Worm (Caenorhabditis elegans) whole organism, L3 larva: ENCODE measurements around the gene F44A2.3.

Experiments
- R02D3.7 ChIP-seq: fragments of 150-350 bp; optimal IDR thresholded peaks from 2 replicates; lab custom pipeline; 2014; ENCODE audit warnings: missing biosample characterization, missing genetic modification characterization
- aly-2 ChIP-seq: fragments of 150-350 bp; optimal IDR thresholded peaks from 2 replicates; lab custom pipeline; 2014; ENCODE audit warnings: missing biosample characterization, missing genetic modification characterization
- ceh-16 ChIP-seq: sonication (generic microtip); optimal IDR thresholded peaks from 2 replicates; lab custom pipeline; 2017; ENCODE audit warnings: missing biosample characterization, missing genetic modification characterization
- ceh-28 ChIP-seq: fragments of 150-350 bp; optimal IDR thresholded peaks from 2 replicates; lab custom pipeline; 2014; ENCODE audit warnings: missing biosample characterization, missing genetic modification reagents, missing genetic modification characterization
- ceh-82 ChIP-seq: fragments of 150-350 bp; optimal IDR thresholded peaks from 2 replicates; lab custom pipeline; 2014; ENCODE audit warnings: missing biosample characterization, missing genetic modification characterization
- ceh-9 ChIP-seq: sonication (generic microtip); optimal IDR thresholded peaks from 2 replicates; lab custom pipeline; 2018; ENCODE audit warnings: missing biosample characterization, missing genetic modification characterization
- daf-12 ChIP-seq: fragments of 150-350 bp; optimal IDR thresholded peaks from 2 replicates; lab custom pipeline; 2014; ENCODE audit warnings: missing biosample characterization, missing genetic modification reagents, missing genetic modification characterization
- egl-27 ChIP-seq: sonication (generic microtip); optimal IDR thresholded peaks from 4 replicates; lab custom pipeline; 2017; ENCODE audit warnings: missing biosample characterization, missing genetic modification reagents, missing genetic modification characterization
- elt-1 ChIP-seq: fragments of 150-350 bp; optimal IDR thresholded peaks from 2 replicates; lab custom pipeline; 2014; ENCODE audit warnings: missing biosample characterization, missing genetic modification characterization
- elt-2 ChIP-seq: sonication (generic microtip); optimal IDR thresholded peaks from 2 replicates; lab custom pipeline; 2016; ENCODE audit warnings: missing genetic modification reagents, mild to moderate bottlenecking, missing genetic modification characterization, missing compliant biosample characterization
- eor-1 ChIP-seq, 2 experiments: fragments of 150-350 bp; optimal IDR thresholded peaks; 2 replicates each; lab custom pipeline; 2014 to 2018; ENCODE audit warnings: missing biosample characterization in 2 of 2, missing genetic modification characterization in 2 of 2
- fkh-2 ChIP-seq: fragments of 150-350 bp; optimal IDR thresholded peaks from 2 replicates; lab custom pipeline; 2014; ENCODE audit warnings: missing biosample characterization, missing genetic modification reagents, missing genetic modification characterization
- fos-1 ChIP-seq: fragments of 150-350 bp; optimal IDR thresholded peaks from 2 replicates; lab custom pipeline; 2014; ENCODE audit warnings: missing biosample characterization, missing genetic modification characterization
- lin-15B ChIP-seq: fragments of 150-350 bp; optimal IDR thresholded peaks from 2 replicates; lab custom pipeline; 2014; ENCODE audit warnings: missing biosample characterization, missing genetic modification characterization
- lin-39 ChIP-seq: fragments of 150-350 bp; optimal IDR thresholded peaks from 2 replicates; lab custom pipeline; 2018; ENCODE audit warnings: missing biosample characterization, missing genetic modification reagents, missing genetic modification characterization
- mdl-1 ChIP-seq: fragments of 150-350 bp; optimal IDR thresholded peaks from 2 replicates; lab custom pipeline; 2014; ENCODE audit warnings: missing biosample characterization, missing genetic modification characterization
- mml-1 ChIP-seq: fragments of 150-350 bp; sonication (generic microtip); optimal IDR thresholded peaks from 3 replicates; lab custom pipeline; 2014; ENCODE audit warnings: missing biosample characterization, missing genetic modification characterization
- nfya-1 ChIP-seq: sonication (generic microtip); optimal IDR thresholded peaks from 2 replicates; lab custom pipeline; 2017; ENCODE audit warnings: missing genetic modification characterization, mild to moderate bottlenecking, missing compliant biosample characterization, antibody characterized with exemption, moderate library complexity; ENCODE audit not compliant: insufficient read depth
- nhr-11 ChIP-seq: fragments of 150-350 bp; optimal IDR thresholded peaks from 2 replicates; lab custom pipeline; 2014; ENCODE audit warnings: missing biosample characterization, missing genetic modification characterization
- nhr-12 ChIP-seq: fragments of 150-350 bp; optimal IDR thresholded peaks from 2 replicates; lab custom pipeline; 2014; ENCODE audit warnings: missing biosample characterization, missing genetic modification characterization
- nhr-23 ChIP-seq: fragments of 150-350 bp; optimal IDR thresholded peaks from 2 replicates; lab custom pipeline; 2014; ENCODE audit warnings: missing biosample characterization, missing genetic modification reagents, missing genetic modification characterization
- nhr-237 ChIP-seq: fragments of 150-350 bp; optimal IDR thresholded peaks from 2 replicates; lab custom pipeline; 2014; ENCODE audit warnings: missing biosample characterization, missing genetic modification characterization
- nhr-25 ChIP-seq: sonication (generic microtip); optimal IDR thresholded peaks from 2 replicates; lab custom pipeline; 2017; ENCODE audit warnings: missing biosample characterization, missing genetic modification characterization
- nhr-28 ChIP-seq: fragments of 150-350 bp; optimal IDR thresholded peaks from 2 replicates; lab custom pipeline; 2014; ENCODE audit warnings: missing biosample characterization, missing genetic modification characterization
- nhr-43 ChIP-seq: sonication (generic microtip); optimal IDR thresholded peaks from 2 replicates; lab custom pipeline; 2016; ENCODE audit warnings: mild to moderate bottlenecking, missing genetic modification characterization, missing compliant biosample characterization; ENCODE audit not compliant: poor library complexity, severe bottlenecking
- nhr-67 ChIP-seq: fragments of 150-350 bp; optimal IDR thresholded peaks from 2 replicates; lab custom pipeline; 2014; ENCODE audit warnings: missing biosample characterization, missing genetic modification characterization
- nhr-76 ChIP-seq: fragments of 150-350 bp; sonication (generic microtip); optimal IDR thresholded peaks from 5 replicates; lab custom pipeline; 2014; ENCODE audit warnings: missing biosample characterization, missing genetic modification characterization
- pha-4 ChIP-seq: fragments of 150-350 bp; optimal IDR thresholded peaks from 2 replicates; lab custom pipeline; 2014; ENCODE audit warnings: missing biosample characterization, missing genetic modification reagents, missing genetic modification characterization
- pqm-1 ChIP-seq: fragments of 150-350 bp; optimal IDR thresholded peaks from 2 replicates; lab custom pipeline; 2017; ENCODE audit warnings: missing biosample characterization, missing genetic modification characterization, inconsistent platforms
- sea-2 ChIP-seq: fragments of 150-350 bp; sonication (generic microtip); optimal IDR thresholded peaks from 4 replicates; lab custom pipeline; 2014; ENCODE audit warnings: missing biosample characterization, missing genetic modification reagents, missing genetic modification characterization
- snpc-4 ChIP-seq: fragments of 150-350 bp; optimal IDR thresholded peaks from 2 replicates; lab custom pipeline; 2014; ENCODE audit warnings: missing biosample characterization, missing genetic modification characterization
- tbx-2 ChIP-seq: sonication (generic microtip); optimal IDR thresholded peaks from 2 replicates; lab custom pipeline; 2016; ENCODE audit warnings: mild to moderate bottlenecking, missing genetic modification characterization, missing compliant biosample characterization
- unc-39 ChIP-seq: sonication (generic microtip); optimal IDR thresholded peaks from 4 replicates; lab custom pipeline; 2017; ENCODE audit warnings: missing biosample characterization, missing genetic modification characterization
- unc-62 ChIP-seq: fragments of 150-350 bp; sonication (generic microtip); optimal IDR thresholded peaks from 4 replicates; lab custom pipeline; 2014; ENCODE audit warnings: missing biosample characterization, missing genetic modification reagents, missing genetic modification characterization
- zag-1 ChIP-seq: fragments of 150-350 bp; optimal IDR thresholded peaks from 2 replicates; lab custom pipeline; 2014; ENCODE audit warnings: missing biosample characterization, missing genetic modification characterization
- ztf-11 ChIP-seq: fragments of 150-350 bp; optimal IDR thresholded peaks from 2 replicates; lab custom pipeline; 2014; ENCODE audit warnings: missing biosample characterization, missing genetic modification characterization
- ztf-4 ChIP-seq: fragments of 150-350 bp; optimal IDR thresholded peaks from 2 replicates; lab custom pipeline; 2014; ENCODE audit warnings: missing biosample characterization, missing genetic modification characterization

The F44A2.3 gene

DNA sequence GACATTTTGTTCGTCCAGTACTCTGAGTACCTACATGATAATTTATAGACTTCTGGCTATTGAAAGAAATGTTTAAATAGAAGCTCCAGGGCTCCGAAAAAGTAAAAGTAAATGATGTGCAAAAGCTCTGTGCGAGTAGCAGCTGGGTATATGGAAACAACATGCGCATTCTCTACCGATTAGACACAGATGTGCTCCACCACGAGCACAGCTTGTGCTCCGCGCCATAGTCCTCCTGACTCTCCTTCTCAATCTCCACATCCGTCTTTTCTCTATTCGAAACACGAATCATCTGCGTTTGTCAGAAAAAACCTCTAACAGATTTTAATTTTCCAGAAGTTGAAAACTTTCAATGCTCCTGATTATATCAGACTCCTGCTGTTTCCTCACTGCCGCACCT, 21.8 kb upstream of the F44A2.3 start:
- no peak for TF ChIP-seq egl-27 (tag; lab: Kevin White, UChicago)
- no peak for TF ChIP-seq nfya-1
- no peak for TF ChIP-seq nhr-28 (tag; lab: Kevin White, UChicago)
- TF ChIP-seq ceh-82 (tag; lab: Kevin White, UChicago), result no peak
- TF ChIP-seq R02D3.7 (tag; lab: Kevin White, UChicago), result no peak
- TF ChIP-seq fkh-2 (tag; lab: Kevin White, UChicago), result no peak
- TF ChIP-seq snpc-4 (tag; lab: Kevin White, UChicago), result no peak
- TF ChIP-seq nhr-67 (tag; lab: Kevin White, UChicago), result no peak
- no peak for TF ChIP-seq tbx-2
- TF ChIP-seq nhr-25 (tag; lab: Kevin White, UChicago), result no peak
- no peak for TF ChIP-seq elt-1 (tag; lab: Kevin White, UChicago)
- TF ChIP-seq nhr-43, result no peak
- TF ChIP-seq nhr-12, result no peak
- TF ChIP-seq ztf-11 (tag; lab: Kevin White, UChicago), result no peak
- TF ChIP-seq pqm-1 (tag; lab: Kevin White, UChicago), result no peak
- TF ChIP-seq daf-12 (tag; lab: Kevin White, UChicago), result no peak
- TF ChIP-seq elt-2 (tag; lab: Kevin White, UChicago), result no peak

DNA sequence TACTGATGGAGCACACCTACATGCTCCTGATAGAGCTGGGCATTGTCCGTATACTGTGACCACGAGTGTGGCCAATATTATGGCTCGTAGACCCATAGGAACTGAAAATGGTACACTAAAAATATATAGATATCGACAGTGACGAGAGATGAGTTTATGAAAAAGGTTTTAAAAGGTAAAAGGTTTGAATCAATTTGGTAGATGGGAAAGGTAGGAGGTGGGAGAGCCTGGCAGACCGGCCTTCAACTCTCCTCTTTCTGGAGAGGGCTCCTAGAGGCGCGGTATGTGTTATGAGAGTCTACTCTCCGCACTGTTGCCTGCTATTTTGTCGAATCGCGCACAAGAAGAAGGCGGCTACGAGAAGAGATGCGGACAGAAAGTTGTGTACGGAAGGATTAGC, 17.8 kb upstream of the F44A2.3 start, which contains the start of gene lron-2:
TSS of gene lron-2 (minus strand) at position 101 of the 400 bp plus-strand sequence.
- TF ChIP-seq mml-1 (tag; lab: Kevin White, UChicago) (no peak), mdl-1 (tag; lab: Kevin White, UChicago) (no peak), nhr-23 (tag; lab: Kevin White, UChicago) (no peak), tbx-2 (no peak), unc-62 (no peak), R02D3.7 (tag; lab: Kevin White, UChicago) (no peak), ztf-11 (tag; lab: Kevin White, UChicago) (no peak), lin-39 (no peak), ceh-82 (tag; lab: Kevin White, UChicago) (no peak), nhr-76 (tag; lab: Kevin White, UChicago) (no peak)

DNA sequence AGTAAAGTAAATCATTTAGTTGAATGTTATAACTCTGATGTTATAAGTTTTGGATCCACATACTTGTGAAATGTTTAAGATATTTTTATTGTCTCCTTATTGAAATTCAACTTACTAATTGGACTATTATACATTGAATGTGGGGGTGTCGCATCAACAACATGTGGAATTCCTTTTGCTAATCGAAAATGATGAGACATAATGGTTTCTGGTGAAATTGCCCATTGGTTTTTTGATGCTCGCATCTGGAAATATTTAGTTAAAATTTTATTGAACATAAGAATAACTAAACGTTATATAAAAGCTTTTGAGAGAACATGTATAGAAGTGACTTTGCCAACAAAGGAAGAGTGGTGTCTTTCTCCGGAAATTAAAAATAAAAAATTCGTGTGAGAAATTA, 13.3 kb upstream of the F44A2.3 start, which contains the start of gene ZK682.7:
TSS of gene ZK682.7 (minus strand) at position 247 of the 400 bp plus-strand sequence.
- no peak for TF ChIP-seq ztf-4 (tag; lab: Kevin White, UChicago)
- TF ChIP-seq ceh-16, result no peak
- TF ChIP-seq nhr-237, result no peak
- TF ChIP-seq pha-4 (tag; lab: Kevin White, UChicago), result no peak
- TF ChIP-seq fos-1 (tag; lab: Kevin White, UChicago), result no peak
- no peak for TF ChIP-seq nhr-43
- no peak for TF ChIP-seq nhr-76 (tag; lab: Kevin White, UChicago)
- TF ChIP-seq ceh-28 (tag; lab: Kevin White, UChicago), result no peak
- no peak for TF ChIP-seq unc-39 (tag; lab: Kevin White, UChicago)
- TF ChIP-seq elt-2 (tag; lab: Kevin White, UChicago), result no peak
- TF ChIP-seq snpc-4 (tag; lab: Kevin White, UChicago), result no peak
- TF ChIP-seq lin-15B (tag; lab: Kevin White, UChicago), result no peak
- TF ChIP-seq sea-2 (GFP tag; lab: Kevin White, UChicago), result no peak
- TF ChIP-seq nhr-11, result no peak
- no peak for TF ChIP-seq daf-12 (tag; lab: Kevin White, UChicago)
- TF ChIP-seq zag-1, result no peak
- TF ChIP-seq fkh-2 (tag; lab: Kevin White, UChicago), result no peak
- TF ChIP-seq ceh-9 (tag; lab: Kevin White, UChicago), result no peak
- no peak for TF ChIP-seq aly-2 (tag; lab: Kevin White, UChicago)

- TF ChIP-seq tbx-2, result peak; percentile 16
- TF ChIP-seq nfya-1, result peak; percentile 11
- no peak for TF ChIP-seq elt-1 (tag; lab: Kevin White, UChicago)
- TF ChIP-seq, all 47 proteins: peak for 2
These were observed 11.9 kb upstream of the F44A2.3 start for ce11 chrV:9293359-9293758.

DNA sequence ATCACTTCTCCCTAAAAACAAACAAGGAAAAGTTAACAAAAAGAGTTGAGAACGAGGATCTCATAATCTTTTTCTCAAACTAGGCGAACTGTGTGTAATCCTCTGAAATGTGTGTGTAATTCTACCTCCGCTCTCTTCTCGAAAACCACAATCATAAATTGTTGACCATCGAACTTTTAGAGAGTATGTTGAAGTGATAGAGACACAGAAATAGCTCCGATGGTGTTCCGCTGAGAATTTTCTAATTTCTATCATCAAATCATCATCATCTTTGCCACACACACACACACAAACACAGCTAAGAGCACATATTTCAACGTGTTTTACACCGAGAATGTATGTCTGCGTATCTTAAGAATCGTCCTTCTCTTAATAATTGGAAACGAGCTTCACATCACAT, 9.6 kb upstream of the F44A2.3 start:
- TF ChIP-seq lin-39, result no peak
- TF ChIP-seq pha-4 (tag; lab: Kevin White, UChicago), result peak; percentile 17
- no peak for TF ChIP-seq eor-1 (tag; optimal IDR thresholded peaks at IDR 0.05; lab: Kevin White, UChicago)
